Fruit fly (Drosophila melanogaster) whole organism, prepupa: Measurements from ENCODE around the gene CG42259.

Experiments
- CG10631 ChIP-seq: fragments of 200-800 bp; sonication (Bioruptor generic); optimal IDR thresholded peaks from 2 replicates; lab custom pipeline; 2016; ENCODE audit warnings: missing biosample characterization, missing genetic modification characterization
- CG10669 ChIP-seq: fragments of 200-800 bp; sonication (Bioruptor generic); optimal IDR thresholded peaks from 3 replicates; lab custom pipeline; 2018; ENCODE audit warnings: missing biosample characterization, mild to moderate bottlenecking, missing genetic modification characterization, moderate library complexity
- CG11762 ChIP-seq: fragments of 200-800 bp; sonication (Bioruptor generic); optimal IDR thresholded peaks from 3 replicates; lab custom pipeline; 2016; ENCODE audit warnings: missing biosample characterization, missing genetic modification characterization; ENCODE audit not compliant: insufficient read depth
- CG15336 ChIP-seq: fragments of 200-800 bp; sonication (Bioruptor generic); IDR thresholded peaks from 2 replicates; pipeline ENCODE4 v1.3.6; 2022; ENCODE audit warnings: missing biosample characterization, missing genetic modification characterization
- CG3032 ChIP-seq: fragments of 200-800 bp; optimal IDR thresholded peaks from 2 replicates; lab custom pipeline; 2019; ENCODE audit warnings: missing biosample characterization, mild to moderate bottlenecking, missing genetic modification characterization, moderate library complexity
- CG31627 ChIP-seq: fragments of 200-800 bp; sonication (Bioruptor generic); optimal IDR thresholded peaks from 3 replicates; lab custom pipeline; 2016; ENCODE audit warnings: missing biosample characterization, missing genetic modification characterization
- CG32006 ChIP-seq: fragments of 200-800 bp; sonication (Bioruptor generic); optimal IDR thresholded peaks from 3 replicates; lab custom pipeline; 2017; ENCODE audit warnings: missing biosample characterization, mild to moderate bottlenecking, missing genetic modification characterization
- CG34406 ChIP-seq: fragments of 200-800 bp; sonication (Bioruptor generic); optimal IDR thresholded peaks from 3 replicates; lab custom pipeline; 2016; ENCODE audit warnings: missing biosample characterization, missing genetic modification characterization
- CG3919 ChIP-seq: fragments of 200-800 bp; sonication (Bioruptor generic); optimal IDR thresholded peaks from 3 replicates; lab custom pipeline; 2016; ENCODE audit warnings: missing biosample characterization, missing genetic modification characterization
- CG4318 ChIP-seq: fragments of 200-800 bp; sonication (Bioruptor generic); optimal IDR thresholded peaks from 3 replicates; lab custom pipeline; 2017; ENCODE audit warnings: missing biosample characterization, mild to moderate bottlenecking, missing genetic modification characterization
- CG6163 ChIP-seq: fragments of 200-800 bp; sonication (Bioruptor generic); IDR thresholded peaks from 3 replicates; pipeline ENCODE4 v1.3.6; 2022; ENCODE audit warnings: missing biosample characterization, missing genetic modification characterization
- CG6276 ChIP-seq: fragments of 200-800 bp; sonication (Bioruptor generic); optimal IDR thresholded peaks from 2 replicates; lab custom pipeline; 2017; ENCODE audit warnings: missing biosample characterization, mild to moderate bottlenecking, missing genetic modification characterization
- CG6792 ChIP-seq: fragments of 200-800 bp; sonication (Bioruptor generic); optimal IDR thresholded peaks from 3 replicates; lab custom pipeline; 2016; ENCODE audit warnings: missing biosample characterization, missing genetic modification characterization
- CG6808 ChIP-seq: fragments of 200-800 bp; sonication (Bioruptor generic); optimal IDR thresholded peaks from 3 replicates; lab custom pipeline; 2017; ENCODE audit warnings: missing biosample characterization, missing genetic modification characterization, mild to moderate bottlenecking, moderate library complexity, missing genetic modification reagents
- CG6854 ChIP-seq: fragments of 200-800 bp; sonication (Bioruptor generic); optimal IDR thresholded peaks from 2 replicates; lab custom pipeline; 2017; ENCODE audit warnings: missing biosample characterization, mild to moderate bottlenecking, missing genetic modification characterization
- CG7368 ChIP-seq: fragments of 200-800 bp; sonication (Bioruptor generic); optimal IDR thresholded peaks from 3 replicates; lab custom pipeline; 2016; ENCODE audit warnings: missing biosample characterization, missing genetic modification characterization
- CG8119 ChIP-seq: fragments of 200-800 bp; sonication (Bioruptor generic); IDR thresholded peaks from 3 replicates; pipeline ENCODE4 v1.3.6; 2022; ENCODE audit warnings: missing biosample characterization, missing genetic modification characterization
- CG8632 ChIP-seq: fragments of 200-800 bp; sonication (Bioruptor generic); optimal IDR thresholded peaks from 3 replicates; lab custom pipeline; 2016; ENCODE audit warnings: missing biosample characterization, missing genetic modification characterization
- Eip75B ChIP-seq: fragments of 200-800 bp; sonication (Bioruptor generic); optimal IDR thresholded peaks from 3 replicates; lab custom pipeline; 2016; ENCODE audit warnings: missing biosample characterization, missing genetic modification characterization
- Eip93F ChIP-seq: fragments of 200-800 bp; sonication (Bioruptor generic); optimal IDR thresholded peaks from 2 replicates; lab custom pipeline; 2016; ENCODE audit warnings: missing biosample characterization, mild to moderate bottlenecking, missing genetic modification characterization
- Ets21C ChIP-seq: fragments of 200-800 bp; sonication (Bioruptor generic); optimal IDR thresholded peaks from 3 replicates; lab custom pipeline; 2016; ENCODE audit warnings: missing biosample characterization, missing genetic modification characterization
- Ets96B ChIP-seq: fragments of 200-800 bp; optimal IDR thresholded peaks from 2 replicates; lab custom pipeline; 2019; ENCODE audit warnings: missing biosample characterization, mild to moderate bottlenecking, missing genetic modification characterization, moderate library complexity
- Gug ChIP-seq: fragments of 200-800 bp; sonication (Bioruptor generic); IDR thresholded peaks from 2 replicates; pipeline ENCODE4 v1.3.6; 2022; ENCODE audit warnings: missing biosample characterization, missing genetic modification characterization
- Hr38 ChIP-seq: sonication (Bioruptor generic); optimal IDR thresholded peaks from 2 replicates; lab custom pipeline; 2016; ENCODE audit warnings: missing biosample characterization, missing genetic modification characterization
- Hr4 ChIP-seq: fragments of 200-800 bp; sonication (Bioruptor generic); optimal IDR thresholded peaks from 3 replicates; lab custom pipeline; 2016; ENCODE audit warnings: missing biosample characterization, missing genetic modification characterization
- Lpt ChIP-seq: fragments of 200-800 bp; sonication (Bioruptor generic); optimal IDR thresholded peaks from 3 replicates; lab custom pipeline; 2016; ENCODE audit warnings: missing biosample characterization, missing genetic modification characterization
- OdsH ChIP-seq: fragments of 200-800 bp; sonication (Bioruptor generic); optimal IDR thresholded peaks from 3 replicates; lab custom pipeline; 2016; ENCODE audit warnings: missing biosample characterization, missing genetic modification characterization
- Sox102F ChIP-seq: fragments of 200-800 bp; sonication (Bioruptor generic); optimal IDR thresholded peaks from 2 replicates; lab custom pipeline; 2016; ENCODE audit warnings: missing biosample characterization, mild to moderate bottlenecking, missing genetic modification characterization
- Sox15 ChIP-seq: fragments of 200-800 bp; sonication (Bioruptor generic); optimal IDR thresholded peaks from 3 replicates; lab custom pipeline; 2016; ENCODE audit warnings: missing biosample characterization, missing genetic modification characterization
- achi ChIP-seq: fragments of 200-800 bp; sonication (Bioruptor generic); optimal IDR thresholded peaks from 3 replicates; lab custom pipeline; 2016; ENCODE audit warnings: missing biosample characterization, missing genetic modification characterization
- acj6 ChIP-seq: fragments of 200-800 bp; sonication (Bioruptor generic); optimal IDR thresholded peaks from 3 replicates; lab custom pipeline; 2016; ENCODE audit warnings: missing biosample characterization, missing genetic modification characterization
- dac ChIP-seq: fragments of 200-800 bp; sonication (Bioruptor generic); optimal IDR thresholded peaks from 2 replicates; lab custom pipeline; 2017; ENCODE audit warnings: missing biosample characterization, mild to moderate bottlenecking, missing genetic modification characterization
- esn ChIP-seq: fragments of 200-800 bp; sonication (Bioruptor generic); optimal IDR thresholded peaks from 2 replicates; lab custom pipeline; 2016; ENCODE audit warnings: missing biosample characterization, mild to moderate bottlenecking, missing genetic modification characterization, moderate library complexity
- fd59A ChIP-seq: fragments of 200-800 bp; sonication (Bioruptor generic); optimal IDR thresholded peaks from 2 replicates; lab custom pipeline; 2017; ENCODE audit warnings: missing biosample characterization, mild to moderate bottlenecking, missing genetic modification characterization, missing genetic modification reagents
- fd85E ChIP-seq: fragments of 200-800 bp; sonication (Bioruptor generic); optimal IDR thresholded peaks from 3 replicates; lab custom pipeline; 2016; ENCODE audit warnings: missing biosample characterization, missing genetic modification characterization
- fkh ChIP-seq: fragments of 200-800 bp; sonication (Bioruptor generic); optimal IDR thresholded peaks from 3 replicates; lab custom pipeline; 2017; ENCODE audit warnings: missing biosample characterization, mild to moderate bottlenecking, missing genetic modification characterization, moderate library complexity
- salr ChIP-seq, 2 experiments: fragments of 200-800 bp; sonication (Bioruptor generic); optimal IDR thresholded peaks; 3 replicates each; lab custom pipeline; 2016 to 2018; ENCODE audit warnings: missing biosample characterization in 2 of 2, missing genetic modification characterization in 2 of 2, mild to moderate bottlenecking in 1 of 2
- spab ChIP-seq: fragments of 200-800 bp; sonication (Bioruptor generic); optimal IDR thresholded peaks from 2 replicates; lab custom pipeline; 2017; ENCODE audit warnings: missing biosample characterization, mild to moderate bottlenecking, missing genetic modification characterization, missing genetic modification reagents
- ss ChIP-seq, 2 experiments: fragments of 200-800 bp; sonication (Bioruptor generic); optimal IDR thresholded peaks; 2 replicates in 1 of 2; 3 replicates in 1 of 2; lab custom pipeline; 2017 to 2018; ENCODE audit warnings: mild to moderate bottlenecking in 2 of 2, missing biosample characterization in 2 of 2, missing genetic modification characterization in 2 of 2, moderate library complexity in 1 of 2
- svp ChIP-seq: fragments of 200-800 bp; sonication (Bioruptor generic); peaks from one replicate; lab custom pipeline; 2016; ENCODE audit warnings: missing biosample characterization, missing genetic modification characterization
- topi ChIP-seq: fragments of 200-800 bp; sonication (Bioruptor generic); optimal IDR thresholded peaks from 3 replicates; lab custom pipeline; 2016; ENCODE audit warnings: missing biosample characterization, missing genetic modification characterization
- vri ChIP-seq: fragments of 200-800 bp; sonication (Bioruptor generic); optimal IDR thresholded peaks from 3 replicates; lab custom pipeline; 2016; ENCODE audit warnings: missing biosample characterization, mild to moderate bottlenecking, missing genetic modification characterization

Gene CG42259

dm6 chrX:1052684-1053389 lies 6.8 kb downstream of the CG42259 start (continued):
- peak; percentile 55; the same call in 1 of the 2 replicates for TF ChIP-seq CG15336
- peak; percentile 64 for TF ChIP-seq CG8632 (GFP tag; lab: Kevin White, UChicago)
- peak; percentile 16 to 46 for TF ChIP-seq salr (GFP tag; optimal IDR thresholded peaks at IDR 0.05; lab: Kevin White, UChicago)
- TF ChIP-seq CG6854 (GFP tag; lab: Kevin White, UChicago) = no peak
- no peak for TF ChIP-seq Hr38 (GFP tag; lab: Kevin White, UChicago)
- TF ChIP-seq topi (GFP tag; lab: Kevin White, UChicago) = peak; percentile 77
- TF ChIP-seq CG7368 (GFP tag; lab: Kevin White, UChicago) = peak; percentile 59
- peak; percentile 61 for TF ChIP-seq Ets96B
- TF ChIP-seq ss (GFP tag; optimal IDR thresholded peaks at IDR 0.05; lab: Kevin White, UChicago) = peak; percentile 34 to 60
- peak; percentile 68 for TF ChIP-seq Sox15
- TF ChIP-seq spab = peak; percentile 50
- TF ChIP-seq CG8119 (GFP tag; lab: Robert Waterston, UW) = peak; percentile 49; the same call in 1 of the 3 replicates
- peak; percentile 56 for TF ChIP-seq CG10669 (GFP tag; lab: Kevin White, UChicago)
- TF ChIP-seq CG6163 (GFP tag; lab: Robert Waterston, UW) = peak; percentile 78
- peak; percentile 14 for TF ChIP-seq CG11762 (GFP tag; lab: Kevin White, UChicago)
- TF ChIP-seq CG34406 (GFP tag; lab: Kevin White, UChicago) = peak; percentile 77
- peak; percentile 74 for TF ChIP-seq CG6792 (GFP tag; lab: Kevin White, UChicago)

- TF ChIP-seq CG8632 (GFP tag; lab: Kevin White, UChicago) (no peak), CG6163 (GFP tag; lab: Robert Waterston, UW) (0 out of 3 replicates have a peak, but pooled peaks have one; percentile 19), acj6 (GFP tag; lab: Kevin White, UChicago) (no peak), ss (GFP tag; optimal IDR thresholded peaks at IDR 0.05; lab: Kevin White, UChicago) (no peak), fd59A (GFP tag; lab: Kevin White, UChicago) (no peak), fkh (GFP tag; lab: Kevin White, UChicago) (no peak), Gug (GFP tag; lab: Robert Waterston, UW) (no peak), vri (GFP tag; lab: Kevin White, UChicago) (no peak), Eip93F (GFP tag; lab: Kevin White, UChicago) (no peak)
Measured at dm6 chrX:1056338-1056737, 10.3 kb downstream of the CG42259 start.

dm6 chrX:1063143-1063542 lies 17.1 kb downstream of the CG42259 start:
- no peak for TF ChIP-seq CG10631 (GFP tag; lab: Kevin White, UChicago)
- no peak for TF ChIP-seq fd85E (GFP tag; lab: Kevin White, UChicago)
- peak; percentile 38 for TF ChIP-seq svp (GFP tag; lab: Kevin White, UChicago)
- no peak for TF ChIP-seq achi

- TF ChIP-seq CG3919 (GFP tag; lab: Kevin White, UChicago) (peak; percentile 53), dac (GFP tag; lab: Kevin White, UChicago) (peak; percentile 29), CG3032 (tag; lab: Kevin White, UChicago) (peak; percentile 17), CG4318 (GFP tag; lab: Kevin White, UChicago) (peak; percentile 13), fd59A (GFP tag; lab: Kevin White, UChicago) (peak; percentile 33), Sox102F (GFP tag; lab: Kevin White, UChicago) (peak; percentile 2), achi (peak; percentile 59), topi (GFP tag; lab: Kevin White, UChicago) (peak; percentile 10), CG10631 (GFP tag; lab: Kevin White, UChicago) (peak; percentile 64), acj6 (GFP tag; lab: Kevin White, UChicago) (peak; percentile 60), Sox15 (no peak), CG7368 (GFP tag; lab: Kevin White, UChicago) (no peak), CG15336 (peak; percentile 61), CG6854 (GFP tag; lab: Kevin White, UChicago) (no peak), Eip75B (peak; percentile 53), CG6792 (GFP tag; lab: Kevin White, UChicago) (peak; percentile 38), esn (GFP tag; lab: Kevin White, UChicago) (peak; percentile 30), CG31627 (GFP tag; lab: Kevin White, UChicago) (peak; percentile 1), CG6163 (GFP tag; lab: Robert Waterston, UW) (peak; percentile 46; the same call in 1 of the 3 replicates), CG6808 (GFP tag; lab: Kevin White, UChicago) (no peak), OdsH (GFP tag; lab: Kevin White, UChicago) (peak; percentile 61), Hr4 (peak; percentile 22), CG6276 (GFP tag; lab: Kevin White, UChicago) (peak; percentile 31), Gug (GFP tag; lab: Robert Waterston, UW) (0 out of 2 replicates have a peak, but pooled peaks have one; percentile 17), Lpt (GFP tag; lab: Kevin White, UChicago) (peak; percentile 46), Ets21C (no peak), CG32006 (GFP tag; lab: Kevin White, UChicago) (peak; percentile 60)
Measured at dm6 chrX:1080715-1081114, 34.7 kb downstream of the CG42259 start.
